Worm (Caenorhabditis elegans) whole organism, L2 larva: ENCODE results near the gene endu-2.

Experiments
- C34F6.9 ChIP-seq: fragments of 150-350 bp; optimal IDR thresholded peaks from 2 replicates; lab custom pipeline; 2014; ENCODE audit warnings: missing biosample characterization, missing genetic modification characterization
- F13H6.1 ChIP-seq: sonication (generic microtip); optimal IDR thresholded peaks from 2 replicates; lab custom pipeline; 2016; ENCODE audit warnings: missing genetic modification characterization, missing compliant biosample characterization
- R02D3.7 ChIP-seq: fragments of 150-350 bp; optimal IDR thresholded peaks from 2 replicates; lab custom pipeline; 2014; ENCODE audit warnings: missing biosample characterization, missing genetic modification characterization
- Y55F3AM.14 ChIP-seq: fragments of 200-800 bp; sonication (Bioruptor generic); optimal IDR thresholded peaks from 2 replicates; lab custom pipeline; 2018; ENCODE audit warnings: mild to moderate bottlenecking, missing genetic modification characterization, missing compliant biosample characterization
- alr-1 ChIP-seq: fragments of 150-350 bp; optimal IDR thresholded peaks from 2 replicates; lab custom pipeline; 2014; ENCODE audit warnings: missing biosample characterization, missing genetic modification characterization
- aly-2 ChIP-seq: fragments of 150-350 bp; optimal IDR thresholded peaks from 2 replicates; lab custom pipeline; 2014; ENCODE audit warnings: missing biosample characterization, missing genetic modification characterization
- ama-1 ChIP-seq: fragments of 150-350 bp; optimal IDR thresholded peaks from 2 replicates; lab custom pipeline; 2018; ENCODE audit warnings: inconsistent platforms
- crh-2 ChIP-seq: sonication (generic microtip); optimal IDR thresholded peaks from 2 replicates; lab custom pipeline; 2017; ENCODE audit warnings: missing biosample characterization, missing genetic modification characterization
- dmd-4 ChIP-seq: sonication (generic microtip); optimal IDR thresholded peaks from 2 replicates; lab custom pipeline; 2017; ENCODE audit warnings: missing biosample characterization, missing genetic modification characterization
- elt-1 ChIP-seq: fragments of 150-350 bp; optimal IDR thresholded peaks from 2 replicates; lab custom pipeline; 2014; ENCODE audit warnings: missing biosample characterization, missing genetic modification characterization
- elt-3 ChIP-seq: sonication (generic microtip); optimal IDR thresholded peaks from 2 replicates; lab custom pipeline; 2017; ENCODE audit warnings: missing biosample characterization, missing genetic modification characterization
- fos-1 ChIP-seq: fragments of 150-350 bp; optimal IDR thresholded peaks from 2 replicates; lab custom pipeline; 2014; ENCODE audit warnings: missing biosample characterization, missing genetic modification characterization
- gmeb-1 ChIP-seq: fragments of 150-350 bp; optimal IDR thresholded peaks from 2 replicates; lab custom pipeline; 2014; ENCODE audit warnings: missing biosample characterization, missing genetic modification characterization
- lin-39 ChIP-seq: fragments of 150-350 bp; optimal IDR thresholded peaks from 2 replicates; lab custom pipeline; 2014; ENCODE audit warnings: missing biosample characterization, missing genetic modification reagents, missing genetic modification characterization
- mab-5 ChIP-seq: fragments of 150-350 bp; optimal IDR thresholded peaks from 2 replicates; lab custom pipeline; 2014; ENCODE audit warnings: missing biosample characterization, missing genetic modification characterization
- mbf-1 ChIP-seq: sonication (generic microtip); optimal IDR thresholded peaks from 2 replicates; lab custom pipeline; 2017; ENCODE audit warnings: missing biosample characterization, missing genetic modification characterization
- mdl-1 ChIP-seq, 2 experiments: fragments of 150-350 bp in 1 of 2; sonication (generic microtip) in 1 of 2; optimal IDR thresholded peaks; 2 replicates each; lab custom pipeline; 2017; ENCODE audit warnings: missing biosample characterization in 2 of 2, missing genetic modification characterization in 2 of 2
- nhr-10 ChIP-seq: sonication (generic microtip); optimal IDR thresholded peaks from 2 replicates; lab custom pipeline; 2017; ENCODE audit warnings: missing biosample characterization, missing genetic modification characterization
- nhr-11 ChIP-seq: fragments of 150-350 bp; optimal IDR thresholded peaks from 2 replicates; lab custom pipeline; 2014; ENCODE audit warnings: missing biosample characterization, missing genetic modification characterization
- nhr-12 ChIP-seq: fragments of 150-350 bp; optimal IDR thresholded peaks from 2 replicates; lab custom pipeline; 2014; ENCODE audit warnings: missing biosample characterization, missing genetic modification characterization
- nhr-129 ChIP-seq: fragments of 150-350 bp; optimal IDR thresholded peaks from 2 replicates; lab custom pipeline; 2014; ENCODE audit warnings: missing biosample characterization, missing genetic modification characterization
- nhr-23 ChIP-seq: fragments of 150-350 bp; optimal IDR thresholded peaks from 2 replicates; lab custom pipeline; 2014; ENCODE audit warnings: missing biosample characterization, missing genetic modification reagents, missing genetic modification characterization
- nhr-237 ChIP-seq: fragments of 150-350 bp; optimal IDR thresholded peaks from 2 replicates; lab custom pipeline; 2014; ENCODE audit warnings: missing biosample characterization, missing genetic modification characterization
- nhr-25 ChIP-seq: fragments of 150-350 bp; sonication (generic microtip); optimal IDR thresholded peaks from 3 replicates; lab custom pipeline; 2014; ENCODE audit warnings: missing biosample characterization, missing genetic modification characterization
- nhr-6 ChIP-seq: fragments of 150-350 bp; optimal IDR thresholded peaks from 2 replicates; lab custom pipeline; 2014; ENCODE audit warnings: missing biosample characterization, missing genetic modification characterization
- nhr-77 ChIP-seq: fragments of 150-350 bp; optimal IDR thresholded peaks from 2 replicates; lab custom pipeline; 2014; ENCODE audit warnings: missing biosample characterization, missing genetic modification characterization
- peb-1 ChIP-seq: fragments of 150-350 bp; optimal IDR thresholded peaks from 2 replicates; lab custom pipeline; 2014; ENCODE audit warnings: missing biosample characterization, missing genetic modification characterization
- sem-4 ChIP-seq: fragments of 150-350 bp; optimal IDR thresholded peaks from 2 replicates; lab custom pipeline; 2014; ENCODE audit warnings: missing biosample characterization, missing genetic modification reagents, missing genetic modification characterization
- skn-1 ChIP-seq: sonication (generic microtip); optimal IDR thresholded peaks from 2 replicates; lab custom pipeline; 2017; ENCODE audit warnings: missing biosample characterization, missing genetic modification characterization
- sma-3 ChIP-seq: sonication (generic microtip); optimal IDR thresholded peaks from 2 replicates; lab custom pipeline; 2016; ENCODE audit warnings: missing genetic modification reagents, missing genetic modification characterization, missing compliant biosample characterization
- sma-9 ChIP-seq, 2 experiments: fragments of 150-350 bp in 1 of 2; sonication (generic microtip) in 1 of 2; optimal IDR thresholded peaks; 2 replicates each; lab custom pipeline; 2014 to 2016; ENCODE audit warnings: missing genetic modification characterization in 2 of 2, mild to moderate bottlenecking in 1 of 2, missing biosample characterization in 1 of 2, missing compliant biosample characterization in 1 of 2, missing genetic modification reagents in 1 of 2, moderate library complexity in 1 of 2
- unc-39 ChIP-seq: fragments of 150-350 bp; optimal IDR thresholded peaks from 2 replicates; lab custom pipeline; 2014; ENCODE audit warnings: missing biosample characterization, missing genetic modification characterization
- zag-1 ChIP-seq: fragments of 150-350 bp; optimal IDR thresholded peaks from 2 replicates; lab custom pipeline; 2014; ENCODE audit warnings: missing biosample characterization, missing genetic modification characterization
- ztf-1 ChIP-seq: fragments of 200-800 bp; sonication (Bioruptor generic); conservative IDR thresholded peaks from 2 replicates; pipeline ENCODE4 v1.3.6; 2022; ENCODE audit warnings: missing genetic modification characterization, missing compliant biosample characterization
- ztf-11 ChIP-seq: sonication (generic microtip); optimal IDR thresholded peaks from 2 replicates; lab custom pipeline; 2017; ENCODE audit warnings: missing biosample characterization, missing genetic modification characterization
- ztf-4 ChIP-seq: fragments of 150-350 bp; optimal IDR thresholded peaks from 2 replicates; lab custom pipeline; 2014; ENCODE audit warnings: missing biosample characterization, missing genetic modification characterization

Gene endu-2

DNA sequence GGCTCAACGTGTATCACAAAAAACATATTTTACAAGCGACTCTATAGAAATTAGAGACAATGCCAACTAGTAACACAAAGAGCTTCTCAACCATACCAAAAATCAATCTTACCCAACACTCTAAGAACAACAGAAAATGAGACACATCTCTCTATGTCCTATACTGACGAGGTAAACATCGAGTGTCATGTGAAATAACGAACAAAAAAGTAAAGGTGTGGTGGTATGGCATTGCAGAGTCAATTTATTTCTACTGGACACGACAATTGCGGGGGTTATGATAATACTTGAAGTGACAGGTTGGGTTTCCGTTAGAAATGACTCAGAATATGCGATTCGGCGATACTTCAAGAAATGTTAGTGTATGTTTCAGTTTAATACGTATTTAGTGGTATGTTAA is 5.6 kb upstream of the endu-2 start:
- TF ChIP-seq fos-1 (tag; lab: Kevin White, UChicago) (peak; percentile 2), alr-1 (tag; lab: Kevin White, UChicago) (no peak), zag-1 (no peak), peb-1 (no peak), sma-9 (GFP tag; optimal IDR thresholded peaks at IDR 0.05; lab: Kevin White, UChicago) (peak; percentile 39), sma-9 (tag; optimal IDR thresholded peaks at IDR 0.05; lab: Kevin White, UChicago) (no peak), nhr-129 (tag; lab: Kevin White, UChicago) (peak; percentile 61)

DNA sequence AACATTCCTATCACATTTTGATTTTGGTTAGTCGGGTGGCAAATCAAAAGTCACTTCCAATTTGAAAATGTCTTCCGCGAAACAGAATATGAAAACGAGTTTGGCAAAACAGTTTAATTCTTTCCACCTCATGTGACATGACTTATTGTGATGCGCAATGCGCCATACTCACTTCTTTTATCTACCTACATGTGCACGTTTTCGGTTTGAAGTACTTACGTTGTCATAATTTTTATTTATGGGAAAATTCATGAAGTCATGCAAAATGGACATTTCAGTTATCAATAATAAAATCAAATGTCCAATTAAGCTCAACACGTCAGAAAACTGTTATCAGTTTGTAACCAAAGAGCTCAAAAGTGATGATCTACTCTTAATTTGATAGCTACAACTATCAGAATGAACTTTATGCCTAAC is 3.5 kb upstream of the endu-2 start:
- TF ChIP-seq aly-2 (tag; lab: Kevin White, UChicago) (no peak), nhr-6 (tag; lab: Kevin White, UChicago) (peak; percentile 17), peb-1 (no peak), nhr-12 (tag; lab: Kevin White, UChicago) (no peak), sma-3 (GFP tag; lab: Kevin White, UChicago) (peak; percentile 50), nhr-237 (tag; lab: Kevin White, UChicago) (no peak), sem-4 (no peak), C34F6.9 (tag; lab: Kevin White, UChicago) (peak; percentile 8), mbf-1 (tag; lab: Kevin White, UChicago) (no peak), fos-1 (tag; lab: Kevin White, UChicago) (peak; percentile 50), zag-1 (no peak), nhr-25 (peak; percentile 65), Y55F3AM.14 (no peak), ztf-11 (tag; lab: Kevin White, UChicago) (no peak), F13H6.1 (tag; lab: Kevin White, UChicago) (no peak), ama-1 (no peak), elt-1 (tag; lab: Kevin White, UChicago) (no peak), dmd-4 (tag; lab: Kevin White, UChicago) (no peak), skn-1 (tag; lab: Kevin White, UChicago) (no peak), nhr-11 (no peak), mab-5 (tag; lab: Kevin White, UChicago) (no peak), R02D3.7 (tag; lab: Kevin White, UChicago) (no peak), ztf-4 (tag; lab: Kevin White, UChicago) (no peak), elt-3 (tag; lab: Kevin White, UChicago) (no peak), gmeb-1 (tag; lab: Kevin White, UChicago) (peak; percentile 55), unc-39 (no peak), nhr-23 (no peak), lin-39 (tag; lab: Kevin White, UChicago) (no peak), alr-1 (tag; lab: Kevin White, UChicago) (no peak), crh-2 (tag; lab: Kevin White, UChicago) (peak; percentile 23), nhr-129 (tag; lab: Kevin White, UChicago) (peak; percentile 68), nhr-10 (tag; lab: Kevin White, UChicago) (no peak), sma-9 (GFP tag; optimal IDR thresholded peaks at IDR 0.05; lab: Kevin White, UChicago) (no peak), sma-9 (tag; optimal IDR thresholded peaks at IDR 0.05; lab: Kevin White, UChicago) (no peak), nhr-77 (tag; lab: Kevin White, UChicago) (no peak)

DNA sequence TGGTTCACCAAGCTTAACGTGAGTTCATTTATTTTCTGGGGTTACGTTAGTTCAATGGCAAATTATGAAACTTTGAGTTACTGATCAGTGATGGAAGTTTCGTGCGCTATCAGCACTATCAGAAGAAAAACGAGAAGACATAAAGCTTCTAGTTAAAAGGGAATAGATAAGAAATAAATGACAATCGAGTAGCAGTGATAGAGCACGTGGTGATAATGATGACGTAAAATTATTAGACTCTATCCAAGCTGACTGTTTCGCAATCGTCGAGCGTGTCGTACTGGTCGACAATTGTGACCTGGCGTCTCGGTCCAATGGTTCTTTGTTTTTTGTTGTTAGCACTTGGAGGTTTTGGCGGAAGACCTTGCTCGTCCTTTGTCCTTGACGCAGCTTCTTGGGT is 1.0 kb downstream of the endu-2 start:
- TF ChIP-seq crh-2 (tag; lab: Kevin White, UChicago) (peak; percentile 45), nhr-77 (tag; lab: Kevin White, UChicago) (no peak), peb-1 (no peak), gmeb-1 (tag; lab: Kevin White, UChicago) (peak; percentile 54), skn-1 (tag; lab: Kevin White, UChicago) (peak; percentile 47), mdl-1 (tag; optimal IDR thresholded peaks at IDR 0.05; lab: Kevin White, UChicago) (peak in 1 of 2 experiments; percentile 52), fos-1 (tag; lab: Kevin White, UChicago) (peak; percentile 73), ztf-1 (no peak), sma-3 (GFP tag; lab: Kevin White, UChicago) (peak; percentile 22), nhr-25 (no peak), sma-9 (GFP tag; optimal IDR thresholded peaks at IDR 0.05; lab: Kevin White, UChicago) (peak; percentile 82), sma-9 (tag; optimal IDR thresholded peaks at IDR 0.05; lab: Kevin White, UChicago) (no peak)
- TF ChIP-seq, all 48 proteins: peak for 7

- TF ChIP-seq unc-39 (no peak), peb-1 (no peak), skn-1 (tag; lab: Kevin White, UChicago) (no peak), fos-1 (tag; lab: Kevin White, UChicago) (peak; percentile 69), dmd-4 (tag; lab: Kevin White, UChicago) (no peak), crh-2 (tag; lab: Kevin White, UChicago) (peak; percentile 32)
These were observed 4.0 kb downstream of the endu-2 start, which contains the start of gene kqt-2 for ce11 chrX:8246126-8246525. kqt-2 (minus strand) TSS chrX:8246369.
